Fruit fly (Drosophila melanogaster) whole organism, embryonic: ENCODE measurements around the gene CG43901.

Source experiments
- Awh ChIP-seq: fragments of 200-800 bp; sonication (Bioruptor generic); IDR thresholded peaks from 2 replicates; pipeline ENCODE4, ENCODE4 v1.3.6; 2022; ENCODE audit warnings: missing biosample characterization, missing genetic modification characterization
- CG10959 ChIP-seq: fragments of 200-800 bp; sonication (Bioruptor generic); IDR thresholded peaks from 2 replicates; pipeline ENCODE4 v1.3.6; 2022; ENCODE audit warnings: missing biosample characterization, missing genetic modification characterization
- CG12104 ChIP-seq: fragments of 200-800 bp; sonication (Bioruptor generic); optimal IDR thresholded peaks from 3 replicates; lab custom pipeline; 2016; ENCODE audit warnings: missing biosample characterization, missing genetic modification characterization
- CG12155 ChIP-seq: fragments of 200-800 bp; sonication (Bioruptor generic); optimal IDR thresholded peaks from 3 replicates; lab custom pipeline; 2016; ENCODE audit warnings: missing biosample characterization, missing genetic modification characterization
- CG12391 ChIP-seq: fragments of 200-800 bp; sonication (Bioruptor generic); optimal IDR thresholded peaks from 3 replicates; lab custom pipeline; 2018; ENCODE audit warnings: missing biosample characterization, mild to moderate bottlenecking, missing genetic modification characterization, moderate library complexity
- CG12744 ChIP-seq: fragments of 200-800 bp; sonication (Bioruptor generic); optimal IDR thresholded peaks from 2 replicates; lab custom pipeline; 2016; ENCODE audit warnings: missing biosample characterization, missing genetic modification characterization
- CG12769 ChIP-seq: fragments of 200-800 bp; sonication (Bioruptor generic); optimal IDR thresholded peaks from 2 replicates; lab custom pipeline; 2019; ENCODE audit warnings: missing biosample characterization, mild to moderate bottlenecking, missing genetic modification characterization, moderate library complexity
- CG14710 ChIP-seq: fragments of 200-800 bp; sonication (Bioruptor generic); optimal IDR thresholded peaks from 3 replicates; lab custom pipeline; 2019; ENCODE audit warnings: missing biosample characterization, mild to moderate bottlenecking, missing genetic modification characterization, moderate library complexity
- CG1603 ChIP-seq: fragments of 200-800 bp; sonication (Bioruptor generic); optimal IDR thresholded peaks from 2 replicates; lab custom pipeline; 2019; ENCODE audit warnings: missing biosample characterization, mild to moderate bottlenecking, missing genetic modification characterization, moderate library complexity
- CG16863 ChIP-seq: fragments of 200-800 bp; sonication (Bioruptor generic); optimal IDR thresholded peaks from 3 replicates; lab custom pipeline; 2016; ENCODE audit warnings: missing biosample characterization, missing genetic modification characterization
- CG2120 ChIP-seq: fragments of 200-800 bp; sonication (Bioruptor generic); optimal IDR thresholded peaks from 3 replicates; lab custom pipeline; 2016; ENCODE audit warnings: missing biosample characterization, missing genetic modification characterization
- CG2712 ChIP-seq: fragments of 200-800 bp; optimal IDR thresholded peaks from 3 replicates; lab custom pipeline; 2019; ENCODE audit warnings: missing biosample characterization, mild to moderate bottlenecking, missing genetic modification characterization, moderate library complexity
- CG33213 ChIP-seq: fragments of 200-800 bp; sonication (Bioruptor generic); optimal IDR thresholded peaks from 3 replicates; lab custom pipeline; 2016; ENCODE audit warnings: missing biosample characterization, missing genetic modification characterization
- CG3726 ChIP-seq: fragments of 200-800 bp; sonication (Bioruptor generic); IDR thresholded peaks from 3 replicates; pipeline ENCODE4, ENCODE4 v1.3.6; 2022; ENCODE audit warnings: missing biosample characterization, missing genetic modification characterization
- CG3838 ChIP-seq: fragments of 200-800 bp; sonication (Bioruptor generic); optimal IDR thresholded peaks from 3 replicates; lab custom pipeline; 2016; ENCODE audit warnings: missing biosample characterization, missing genetic modification characterization
- CG5180 ChIP-seq: fragments of 200-800 bp; sonication (Bioruptor generic); optimal IDR thresholded peaks from 3 replicates; lab custom pipeline; 2017; ENCODE audit warnings: missing biosample characterization, missing genetic modification characterization, mild to moderate bottlenecking, moderate library complexity, missing genetic modification reagents
- CG5953 ChIP-seq: fragments of 200-800 bp; sonication (Bioruptor generic); IDR thresholded peaks from 2 replicates; pipeline ENCODE4 v1.3.6; 2022; ENCODE audit warnings: missing biosample characterization, missing genetic modification characterization
- CG8290 ChIP-seq, 3 experiments: fragments of 200-800 bp; sonication (Bioruptor generic); optimal IDR thresholded peaks; 2 replicates each; lab custom pipeline; 2016 to 2019; ENCODE audit warnings: missing biosample characterization in 3 of 3, missing genetic modification characterization in 3 of 3, mild to moderate bottlenecking in 2 of 3, moderate library complexity in 1 of 3
- CoRest ChIP-seq: fragments of 200-800 bp; sonication (Bioruptor generic); optimal IDR thresholded peaks from 3 replicates; lab custom pipeline; 2018; ENCODE audit warnings: missing biosample characterization, mild to moderate bottlenecking, missing genetic modification characterization, moderate library complexity
- D19A ChIP-seq: fragments of 200-800 bp; optimal IDR thresholded peaks from 3 replicates; lab custom pipeline; 2019; ENCODE audit warnings: missing biosample characterization, mild to moderate bottlenecking, missing genetic modification characterization, moderate library complexity
- Doc2 ChIP-seq: fragments of 200-800 bp; sonication (Bioruptor generic); IDR thresholded peaks from 2 replicates; pipeline ENCODE4 v1.3.6; 2022; ENCODE audit warnings: missing biosample characterization, missing genetic modification characterization
- Fer2 ChIP-seq: fragments of 200-800 bp; sonication (Bioruptor generic); optimal IDR thresholded peaks from 2 replicates; lab custom pipeline; 2018; ENCODE audit warnings: missing biosample characterization, mild to moderate bottlenecking, missing genetic modification characterization, moderate library complexity
- Gsc ChIP-seq: fragments of 200-800 bp; sonication (Bioruptor generic); IDR thresholded peaks from 2 replicates; pipeline ENCODE4 v1.3.6; 2022; ENCODE audit warnings: missing biosample characterization, missing genetic modification characterization
- HLHmδ ChIP-seq: fragments of 200-800 bp; sonication (Bioruptor generic); optimal IDR thresholded peaks from 2 replicates; lab custom pipeline; 2018; ENCODE audit warnings: missing biosample characterization, mild to moderate bottlenecking, missing genetic modification characterization, moderate library complexity
- Hr39 ChIP-seq: fragments of >200 bp; optimal IDR thresholded peaks from 2 replicates; lab custom pipeline; 2017
- Oli ChIP-seq: fragments of 200-800 bp; sonication (Bioruptor generic); optimal IDR thresholded peaks from 2 replicates; lab custom pipeline; 2018; ENCODE audit warnings: missing biosample characterization, mild to moderate bottlenecking, missing genetic modification characterization, moderate library complexity
- Side ChIP-seq: fragments of 200-800 bp; sonication (Bioruptor generic); optimal IDR thresholded peaks from 2 replicates; lab custom pipeline; 2016; ENCODE audit warnings: missing biosample characterization, missing genetic modification characterization
- ab ChIP-seq: fragments of 200-800 bp; sonication (Bioruptor generic); optimal IDR thresholded peaks from 2 replicates; lab custom pipeline; 2016; ENCODE audit warnings: missing biosample characterization, missing genetic modification characterization
- bigmax ChIP-seq: fragments of 200-800 bp; sonication (Bioruptor generic); optimal IDR thresholded peaks from 2 replicates; lab custom pipeline; 2018; ENCODE audit warnings: missing biosample characterization, mild to moderate bottlenecking, missing genetic modification characterization
- dysf ChIP-seq: fragments of 200-800 bp; sonication (Bioruptor generic); IDR thresholded peaks from 3 replicates; pipeline ENCODE4 v1.3.6; 2022; ENCODE audit warnings: missing biosample characterization, missing genetic modification characterization
- grau ChIP-seq: fragments of 200-800 bp; optimal IDR thresholded peaks from 3 replicates; lab custom pipeline; 2019; ENCODE audit warnings: missing biosample characterization, mild to moderate bottlenecking, missing genetic modification characterization, moderate library complexity
- gsb-n ChIP-seq: fragments of 200-800 bp; sonication (Bioruptor generic); optimal IDR thresholded peaks from 3 replicates; lab custom pipeline; 2018; ENCODE audit warnings: missing biosample characterization, mild to moderate bottlenecking, missing genetic modification characterization
- her ChIP-seq: fragments of 200-800 bp; sonication (Bioruptor generic); optimal IDR thresholded peaks from 2 replicates; lab custom pipeline; 2016; ENCODE audit warnings: missing biosample characterization, missing genetic modification characterization
- jigr1 ChIP-seq: fragments of 200-800 bp; sonication (Bioruptor generic); IDR thresholded peaks from 3 replicates; pipeline ENCODE4 v1.3.6; 2022; ENCODE audit warnings: missing biosample characterization, missing genetic modification characterization
- jing ChIP-seq: fragments of 200-800 bp; sonication (Bioruptor generic); optimal IDR thresholded peaks from 2 replicates; lab custom pipeline; 2018; ENCODE audit warnings: missing biosample characterization, mild to moderate bottlenecking, missing genetic modification characterization
- lbe ChIP-seq: fragments of 200-800 bp; sonication (Bioruptor generic); optimal IDR thresholded peaks from 2 replicates; lab custom pipeline; 2016; ENCODE audit warnings: missing biosample characterization, mild to moderate bottlenecking, missing genetic modification characterization
- pros ChIP-seq: fragments of 200-800 bp; sonication (Bioruptor generic); optimal IDR thresholded peaks from 3 replicates; lab custom pipeline; 2019; ENCODE audit warnings: missing biosample characterization, mild to moderate bottlenecking, missing genetic modification characterization, moderate library complexity
- ranshi ChIP-seq: fragments of 200-800 bp; sonication (Bioruptor generic); IDR thresholded peaks from 2 replicates; pipeline ENCODE4 v1.3.6; 2022; ENCODE audit warnings: missing biosample characterization, missing genetic modification characterization
- scrt ChIP-seq: fragments of 200-800 bp; sonication (Bioruptor generic); optimal IDR thresholded peaks from 2 replicates; lab custom pipeline; 2018; ENCODE audit warnings: missing biosample characterization, mild to moderate bottlenecking, missing genetic modification characterization, moderate library complexity
- slbo ChIP-seq: fragments of 200-800 bp; sonication (Bioruptor generic); IDR thresholded peaks from 2 replicates; pipeline ENCODE4 v1.3.6; 2022; ENCODE audit warnings: missing biosample characterization, missing genetic modification characterization
- sqz ChIP-seq: fragments of 200-800 bp; sonication (Bioruptor generic); optimal IDR thresholded peaks from 3 replicates; lab custom pipeline; 2018; ENCODE audit warnings: missing biosample characterization, mild to moderate bottlenecking, missing genetic modification characterization
- tap ChIP-seq: fragments of 200-800 bp; optimal IDR thresholded peaks from 3 replicates; lab custom pipeline; 2019; ENCODE audit warnings: missing biosample characterization, mild to moderate bottlenecking, missing genetic modification characterization, moderate library complexity
- tna ChIP-seq: fragments of 200-800 bp; sonication (Bioruptor generic); IDR thresholded peaks from 2 replicates; pipeline ENCODE4 v1.3.6; 2022; ENCODE audit warnings: missing biosample characterization, missing genetic modification characterization; ENCODE audit not compliant: partially characterized antibody
- ttk ChIP-seq: fragments of 200-800 bp; sonication (Bioruptor generic); IDR thresholded peaks from 2 replicates; pipeline ENCODE4 v2.1.2; 2022; ENCODE audit warnings: missing biosample characterization, missing genetic modification characterization
- wek ChIP-seq: fragments of 200-800 bp; sonication (Bioruptor generic); optimal IDR thresholded peaks from 3 replicates; lab custom pipeline; 2018; ENCODE audit warnings: missing biosample characterization, mild to moderate bottlenecking, missing genetic modification characterization, moderate library complexity
- zen ChIP-seq: fragments of 200-800 bp; sonication (Bioruptor generic); optimal IDR thresholded peaks from 3 replicates; lab custom pipeline; 2018; ENCODE audit warnings: missing biosample characterization, mild to moderate bottlenecking, missing genetic modification characterization, moderate library complexity
- zf30C ChIP-seq: fragments of 200-800 bp; sonication (Bioruptor generic); optimal IDR thresholded peaks from 3 replicates; lab custom pipeline; 2018; ENCODE audit warnings: missing biosample characterization, mild to moderate bottlenecking, missing genetic modification characterization

The CG43901 gene

dm6 chrX:10882786-10883185 is 22.8 kb upstream of the CG43901 start (continued):
- TF ChIP-seq jing (GFP tag; lab: Kevin White, UChicago) (no peak), CG5953 (GFP tag; lab: Robert Waterston, UW) (no peak), CG33213 (GFP tag; lab: Kevin White, UChicago) (no peak), CG3838 (GFP tag; lab: Kevin White, UChicago) (no peak), D19A (tag; lab: Kevin White, UChicago) (no peak), CG12391 (tag; lab: Kevin White, UChicago) (peak; percentile 26), CG16863 (GFP tag; lab: Kevin White, UChicago) (no peak), CG1603 (tag; lab: Kevin White, UChicago) (peak; percentile 41), wek (no peak), Oli (tag; lab: Kevin White, UChicago) (peak; percentile 23), CG5180 (GFP tag; lab: Kevin White, UChicago) (no peak), jigr1 (GFP tag; lab: Robert Waterston, UW) (no peak), Fer2 (tag; lab: Kevin White, UChicago) (no peak), zf30C (no peak), Side (GFP tag; lab: Kevin White, UChicago) (no peak), pros (GFP tag; lab: Kevin White, UChicago) (no peak), CoRest (tag; lab: Kevin White, UChicago) (no peak), gsb-n (tag; lab: Kevin White, UChicago) (no peak), CG12769 (tag; lab: Kevin White, UChicago) (no peak), CG12744 (no peak), CG3726 (GFP tag; lab: Robert Waterston, UW) (no peak), zen (tag; lab: Kevin White, UChicago) (no peak), bigmax (GFP tag; lab: Kevin White, UChicago) (no peak), CG10959 (GFP tag; lab: Robert Waterston, UW) (no peak), Gsc (no peak), slbo (GFP tag; lab: Robert Waterston, UW) (no peak), CG8290 (GFP tag; optimal IDR thresholded peaks at IDR 0.05; lab: Kevin White, UChicago) (no peak), CG8290 (tag; optimal IDR thresholded peaks at IDR 0.05; lab: Kevin White, UChicago) (no peak), CG14710 (no peak), CG2712 (peak; percentile 14), tna (no peak), scrt (GFP tag; lab: Kevin White, UChicago) (no peak), dysf (GFP tag; lab: Robert Waterston, UW) (no peak), Doc2 (GFP tag; lab: Robert Waterston, UW) (no peak), ab (GFP tag; lab: Kevin White, UChicago) (no peak), HLHmδ (GFP tag; lab: Kevin White, UChicago) (no peak), lbe (no peak), Hr39 (no peak), CG2120 (no peak), ttk (no peak), grau (tag; lab: Kevin White, UChicago) (peak; percentile 7), Awh (no peak)

- no peak for TF ChIP-seq sqz (GFP tag; lab: Kevin White, UChicago)
- no peak for TF ChIP-seq tap
- no peak for TF ChIP-seq CG12155 (GFP tag; lab: Kevin White, UChicago)
- TF ChIP-seq CG1603 (tag; lab: Kevin White, UChicago): no peak
- no peak for TF ChIP-seq CG12104 (GFP tag; lab: Kevin White, UChicago)
- no peak for TF ChIP-seq her (GFP tag; lab: Kevin White, UChicago)
- no peak for TF ChIP-seq ranshi (GFP tag; lab: Robert Waterston, UW)
These were observed 21.8 kb upstream of the CG43901 start for dm6 chrX:10883740-10884139.
